Fruit fly (Drosophila melanogaster): ENCODE data around the gene X11L.

Gene X11L

DNA sequence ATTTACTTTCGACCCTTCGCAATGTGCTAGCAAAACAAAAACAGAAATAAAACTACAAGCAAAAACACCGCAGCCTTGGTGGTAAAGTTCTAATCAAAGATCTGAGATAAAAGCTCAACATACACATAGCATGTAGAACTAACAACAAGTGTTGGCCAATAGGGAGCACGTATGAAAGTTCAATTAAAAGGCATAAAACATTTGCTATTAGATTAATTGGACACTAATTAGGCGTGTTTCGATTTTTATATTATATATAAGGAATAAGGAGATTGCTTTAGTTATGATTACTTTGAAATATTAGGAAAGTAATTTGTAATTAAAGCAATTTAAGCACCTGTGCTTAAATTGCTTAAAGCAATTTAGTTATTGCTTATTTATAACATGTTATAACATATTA, 22.8 kb upstream of the X11L start:
- no peak for TF ChIP-seq CG4820 (GFP tag; optimal IDR thresholded peaks at IDR 0.05)
- TF ChIP-seq p53 (GFP tag; optimal IDR thresholded peaks at IDR 0.05), result no peak
- no peak for TF ChIP-seq nerfin-2 (GFP tag; IDR thresholded peaks at IDR 0.05; ENCODE audit: partially characterized antibody)
- no peak for TF ChIP-seq sna (GFP tag; IDR thresholded peaks at IDR 0.05; ENCODE audit: partially characterized antibody)
- TF ChIP-seq grn (GFP tag; optimal IDR thresholded peaks at IDR 0.05), result peak; percentile 28
- no peak for TF ChIP-seq mam (GFP tag; optimal IDR thresholded peaks at IDR 0.05)
- TF ChIP-seq HmgD (GFP tag; optimal IDR thresholded peaks at IDR 0.05), result no peak
- no peak for TF ChIP-seq chinmo (GFP tag; IDR thresholded peaks at IDR 0.05; ENCODE audit: partially characterized antibody)
- no peak for TF ChIP-seq H2.0 (GFP tag; IDR thresholded peaks at IDR 0.05)
- TF ChIP-seq CG7987 (GFP tag; optimal IDR thresholded peaks at IDR 0.05), result no peak
- TF ChIP-seq zfh2 (GFP tag; optimal IDR thresholded peaks at IDR 0.05), result no peak
- TF ChIP-seq caup (GFP tag; optimal IDR thresholded peaks at IDR 0.05; ENCODE audit: severe bottlenecking), result no peak
- no peak for TF ChIP-seq CG2129 (GFP tag; IDR thresholded peaks at IDR 0.05; ENCODE audit: partially characterized antibody)
- no peak for TF ChIP-seq sug (tag; optimal IDR thresholded peaks at IDR 0.05)
- TF ChIP-seq CG34376 (GFP tag; optimal IDR thresholded peaks at IDR 0.05), result no peak
- no peak for TF ChIP-seq CG4730 (GFP tag; IDR thresholded peaks at IDR 0.05)
- no peak for TF ChIP-seq CG14965 (GFP tag; optimal IDR thresholded peaks at IDR 0.05; ENCODE audit: borderline replicate concordance)
- no peak for TF ChIP-seq CG14014 (GFP tag; IDR thresholded peaks at IDR 0.05)
- TF ChIP-seq row (GFP tag; IDR thresholded peaks at IDR 0.05), result peak; percentile 21; the same call in 1 of the 3 replicates
- TF ChIP-seq CG8478 (optimal IDR thresholded peaks at IDR 0.05), result no peak
- TF ChIP-seq Nf-YC (tag; optimal IDR thresholded peaks at IDR 0.05), result peak; percentile 49
- TF ChIP-seq tup (GFP tag; optimal IDR thresholded peaks at IDR 0.05), result no peak
- peak; percentile 60 for TF ChIP-seq Nf-YB (GFP tag; optimal IDR thresholded peaks at IDR 0.05)
- TF ChIP-seq exex (tag; optimal IDR thresholded peaks at IDR 0.05), result peak; percentile 80
- TF ChIP-seq CG12299 (tag; optimal IDR thresholded peaks at IDR 0.05), result no peak
- TF ChIP-seq TFAM (GFP tag; optimal IDR thresholded peaks at IDR 0.05), result no peak
- TF ChIP-seq lov (optimal IDR thresholded peaks at IDR 0.05), result no peak
- TF ChIP-seq lov (GFP tag; IDR thresholded peaks at IDR 0.05), result no peak
- no peak for TF ChIP-seq CG33557 (GFP tag; optimal IDR thresholded peaks at IDR 0.05)
- TF ChIP-seq CG1529 (GFP tag; optimal IDR thresholded peaks at IDR 0.05), result no peak

DNA sequence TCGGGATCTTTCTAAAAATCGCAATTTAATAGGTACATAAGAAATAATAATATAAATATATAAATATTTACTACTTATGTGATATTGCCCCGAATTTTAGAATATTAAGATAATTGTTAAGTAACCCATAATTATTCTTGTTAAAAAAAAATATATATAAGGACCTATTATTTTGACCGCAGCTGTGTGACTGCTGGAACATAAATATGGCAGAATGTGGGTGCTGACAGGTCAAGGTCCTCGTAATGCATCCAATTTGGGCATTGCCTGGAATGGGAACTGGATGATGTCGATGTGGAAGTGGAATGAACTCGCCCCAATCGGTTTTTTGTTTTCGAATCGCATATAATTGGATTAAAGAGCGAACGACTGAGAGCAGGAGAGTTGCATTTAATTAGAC, 22.1 kb upstream of the X11L start:
- TF ChIP-seq CG18011 (GFP tag; optimal IDR thresholded peaks at IDR 0.05), result no peak
- peak; percentile 6 for TF ChIP-seq gem (tag; optimal IDR thresholded peaks at IDR 0.05)
- TF ChIP-seq Poxn (GFP tag; IDR thresholded peaks at IDR 0.05), result no peak
- peak; percentile 57 for TF ChIP-seq CG11696 (GFP tag; IDR thresholded peaks at IDR 0.05)
- peak; percentile 8 for TF ChIP-seq CG2712 (tag; optimal IDR thresholded peaks at IDR 0.05)

DNA sequence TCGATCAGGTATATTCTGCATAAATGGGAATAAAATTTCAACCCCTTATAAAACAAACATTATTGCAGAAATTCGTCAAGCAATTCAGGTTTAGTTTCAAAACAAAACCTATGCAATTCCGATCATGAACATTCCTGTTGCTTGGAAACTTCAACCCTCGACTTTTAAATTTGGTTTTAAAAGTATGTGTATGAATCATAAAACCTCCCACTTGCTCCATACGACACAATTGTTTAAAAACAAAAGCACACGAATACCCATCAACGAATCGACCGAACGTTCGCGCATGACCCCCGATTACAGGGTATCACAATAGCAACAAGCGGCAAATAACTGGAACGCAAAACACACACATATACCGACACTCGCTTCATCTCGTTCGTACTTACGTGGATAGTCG, 21.3 kb upstream of the X11L start:
- no peak for TF ChIP-seq chif (GFP tag; optimal IDR thresholded peaks at IDR 0.05)
- peak; percentile 17 for TF ChIP-seq CG17385 (GFP tag; optimal IDR thresholded peaks at IDR 0.05)
- TF ChIP-seq MESR4 (GFP tag; optimal IDR thresholded peaks at IDR 0.05), result no peak
- peak; percentile 24 for TF ChIP-seq PHDP (tag; optimal IDR thresholded peaks at IDR 0.05)
- peak; percentile 3 for TF ChIP-seq CG7556 (GFP tag; optimal IDR thresholded peaks at IDR 0.05)
- no peak for TF ChIP-seq BtbVII (GFP tag; optimal IDR thresholded peaks at IDR 0.05)
- peak; percentile 16 for TF ChIP-seq CG14710 (tag; optimal IDR thresholded peaks at IDR 0.05)
- no peak for TF ChIP-seq Bdp1 (GFP tag; optimal IDR thresholded peaks at IDR 0.05)
- TF ChIP-seq CG9932 (GFP tag; IDR thresholded peaks at IDR 0.05), result 0 out of 2 replicates have a peak, but pooled peaks have one; percentile 27
- peak; percentile 23 for TF ChIP-seq grau (tag; optimal IDR thresholded peaks at IDR 0.05)
- TF ChIP-seq CG12942 (GFP tag; optimal IDR thresholded peaks at IDR 0.05), result no peak
- no peak for TF ChIP-seq ranshi (GFP tag; IDR thresholded peaks at IDR 0.05)
- no peak for TF ChIP-seq CG2199 (GFP tag; IDR thresholded peaks at IDR 0.05)
- peak; percentile 46 for TF ChIP-seq Rfx (GFP tag; IDR thresholded peaks at IDR 0.05)
- no peak for TF ChIP-seq sna (GFP tag; IDR thresholded peaks at IDR 0.05; ENCODE audit: partially characterized antibody)
- no peak for TF ChIP-seq hth (optimal IDR thresholded peaks at IDR 0.05)
- TF ChIP-seq CG4854 (GFP tag; optimal IDR thresholded peaks at IDR 0.05), result no peak
- no peak for TF ChIP-seq abd-A (tag; optimal IDR thresholded peaks at IDR 0.05)

All from whole organism, embryonic.